Worm (Caenorhabditis elegans) whole organism, midembryonic: ENCODE results near the gene C03B1.3.

Source experiments
- T22C8.4 ChIP-seq: fragments of 200-800 bp; sonication (Bioruptor generic); IDR thresholded peaks from 2 replicates; pipeline ENCODE4 v1.3.6; 2022; ENCODE audit warnings: missing genetic modification characterization, missing compliant biosample characterization
- med-1 ChIP-seq: sonication (generic microtip); optimal IDR thresholded peaks from 2 replicates; lab custom pipeline; 2017; ENCODE audit warnings: missing genetic modification characterization, mild to moderate bottlenecking, missing compliant biosample characterization, antibody characterized with exemption, missing genetic modification reagents; ENCODE audit not compliant: insufficient read depth
- ref-1 ChIP-seq: fragments of 200-800 bp; sonication (Bioruptor generic); conservative IDR thresholded peaks from 2 replicates; pipeline ENCODE4 v1.3.6; 2022; ENCODE audit warnings: missing genetic modification reagents, missing genetic modification characterization, missing compliant biosample characterization

DNA sequence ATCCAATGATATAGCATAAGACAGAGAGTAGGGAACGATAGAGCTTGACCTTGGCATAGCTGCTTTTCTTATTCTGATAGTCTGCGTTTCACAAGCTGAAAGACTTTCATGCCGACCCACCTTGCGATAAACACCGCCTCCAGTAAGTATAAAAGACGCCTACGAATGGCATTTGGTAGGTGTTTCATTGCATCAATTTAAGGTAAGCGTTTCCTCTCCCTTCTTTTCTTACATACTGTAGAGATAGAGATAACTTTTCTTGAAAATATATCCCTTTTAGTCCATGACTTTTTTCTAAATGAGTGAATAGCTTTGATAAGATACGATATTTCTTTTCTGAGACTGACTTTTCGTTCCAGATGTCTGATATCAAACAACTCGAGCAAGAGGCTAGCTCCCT lies 42.7 kb upstream of the C03B1.3 start, which contains the start of gene col-167:
- no peak for TF ChIP-seq T22C8.4
- TF ChIP-seq ref-1 = no peak
- no peak for TF ChIP-seq med-1
